Worm (Caenorhabditis elegans): ENCODE measurements around the gene C56G2.9.

ce11 chrIII:6297599-6297998, 45.5 kb downstream of the C56G2.9 start:
- TF ChIP-seq nhr-237 (tag; optimal IDR thresholded peaks at IDR 0.05) (no peak), snpc-4 (tag; optimal IDR thresholded peaks at IDR 0.05) (no peak), lin-13 (GFP tag; optimal IDR thresholded peaks at IDR 0.05) (no peak), D1046.2 (GFP tag; IDR thresholded peaks at IDR 0.05) (no peak), ceh-44 (GFP tag; IDR thresholded peaks at IDR 0.05) (no peak), aha-1 (tag) (no peak), ama-1 (optimal IDR thresholded peaks at IDR 0.05) (no peak)

All from whole organism, L4 larva.